Fruit fly (Drosophila melanogaster) whole organism, embryonic: Measurements from ENCODE around the gene CG9289.
A peak's percentile ranks its signal among the peaks of the same experiment; 100 is the strongest.

Experiments used
- ATbp ChIP-seq: fragments of 200-800 bp; sonication (Bioruptor generic); optimal IDR thresholded peaks from 2 replicates; lab custom pipeline; 2017; ENCODE audit warnings: missing biosample characterization, mild to moderate bottlenecking, missing genetic modification characterization, missing genetic modification reagents
- Asciz ChIP-seq: fragments of 200-800 bp; sonication (Bioruptor generic); optimal IDR thresholded peaks from 2 replicates; lab custom pipeline; 2017; ENCODE audit warnings: missing biosample characterization, mild to moderate bottlenecking, missing genetic modification characterization, missing genetic modification reagents
- BtbVII ChIP-seq: fragments of 200-800 bp; sonication (Bioruptor generic); optimal IDR thresholded peaks from 3 replicates; lab custom pipeline; 2017; ENCODE audit warnings: missing biosample characterization, mild to moderate bottlenecking, missing genetic modification characterization
- CG10321 ChIP-seq: fragments of 200-800 bp; sonication (Bioruptor generic); IDR thresholded peaks from 2 replicates; pipeline ENCODE4 v1.3.6; 2022; ENCODE audit warnings: missing biosample characterization, missing genetic modification characterization
- CG10462 ChIP-seq: fragments of 200-800 bp; sonication (Bioruptor generic); optimal IDR thresholded peaks from 2 replicates; lab custom pipeline; 2016; ENCODE audit warnings: missing biosample characterization, missing genetic modification characterization
- CG14441 ChIP-seq: fragments of 200-800 bp; sonication (Bioruptor generic); IDR thresholded peaks from 2 replicates; pipeline ENCODE4 v1.3.6; 2022; ENCODE audit warnings: missing biosample characterization, missing genetic modification characterization
- CG18262 ChIP-seq: fragments of 200-800 bp; optimal IDR thresholded peaks from 3 replicates; lab custom pipeline; 2019; ENCODE audit warnings: missing biosample characterization, mild to moderate bottlenecking, missing genetic modification characterization, moderate library complexity
- CG18599 ChIP-seq: fragments of 200-800 bp; sonication (Bioruptor generic); optimal IDR thresholded peaks from 3 replicates; lab custom pipeline; 2017; ENCODE audit warnings: missing biosample characterization, missing genetic modification characterization, mild to moderate bottlenecking, moderate library complexity, missing genetic modification reagents
- CG2120 ChIP-seq: fragments of 200-800 bp; sonication (Bioruptor generic); optimal IDR thresholded peaks from 3 replicates; lab custom pipeline; 2016; ENCODE audit warnings: missing biosample characterization, missing genetic modification characterization
- CG2712 ChIP-seq: fragments of 200-800 bp; optimal IDR thresholded peaks from 3 replicates; lab custom pipeline; 2019; ENCODE audit warnings: missing biosample characterization, mild to moderate bottlenecking, missing genetic modification characterization, moderate library complexity
- CG2889 ChIP-seq: fragments of 200-800 bp; sonication (Bioruptor generic); IDR thresholded peaks from 3 replicates; pipeline ENCODE4 v1.3.6; 2022; ENCODE audit warnings: missing biosample characterization, missing genetic modification characterization
- CG30403 ChIP-seq: fragments of 200-800 bp; sonication (Bioruptor generic); optimal IDR thresholded peaks from 3 replicates; lab custom pipeline; 2016; ENCODE audit warnings: missing biosample characterization, missing genetic modification characterization
- CG7271 ChIP-seq: fragments of 200-800 bp; sonication (Bioruptor generic); optimal IDR thresholded peaks from 2 replicates; lab custom pipeline; 2018; ENCODE audit warnings: missing biosample characterization, mild to moderate bottlenecking, missing genetic modification characterization, moderate library complexity
- CG8290 ChIP-seq, 3 experiments: fragments of 200-800 bp; sonication (Bioruptor generic); optimal IDR thresholded peaks; 2 replicates each; lab custom pipeline; 2016 to 2019; ENCODE audit warnings: missing biosample characterization in 3 of 3, missing genetic modification characterization in 3 of 3, mild to moderate bottlenecking in 2 of 3, moderate library complexity in 1 of 3
- CG9609 ChIP-seq: fragments of 200-800 bp; sonication (Bioruptor generic); optimal IDR thresholded peaks from 3 replicates; lab custom pipeline; 2016; ENCODE audit warnings: missing biosample characterization, missing genetic modification characterization
- D19A ChIP-seq: fragments of 200-800 bp; optimal IDR thresholded peaks from 3 replicates; lab custom pipeline; 2019; ENCODE audit warnings: missing biosample characterization, mild to moderate bottlenecking, missing genetic modification characterization, moderate library complexity
- Dfd ChIP-seq, 2 experiments: fragments of >200 bp; optimal IDR thresholded peaks; 2 replicates each; lab custom pipeline; 2017; ENCODE audit warnings: missing biosample characterization in 2 of 2, missing genetic modification characterization in 2 of 2
- Ets97D ChIP-seq: fragments of 200-800 bp; sonication (Bioruptor generic); optimal IDR thresholded peaks from 3 replicates; lab custom pipeline; 2016; ENCODE audit warnings: missing biosample characterization, missing genetic modification characterization
- H2.0 ChIP-seq: fragments of 200-800 bp; sonication (Bioruptor generic); IDR thresholded peaks from 2 replicates; pipeline ENCODE4 v1.3.6; 2022; ENCODE audit warnings: missing biosample characterization, missing genetic modification characterization
- HLH3B ChIP-seq: fragments of 200-800 bp; sonication (Bioruptor generic); IDR thresholded peaks from 2 replicates; pipeline ENCODE4 v1.3.6; 2022; ENCODE audit warnings: missing biosample characterization, missing genetic modification characterization
- MTF-1 ChIP-seq: fragments of 200-800 bp; sonication (Bioruptor generic); optimal IDR thresholded peaks from 2 replicates; lab custom pipeline; 2018; ENCODE audit warnings: missing biosample characterization, mild to moderate bottlenecking, missing genetic modification characterization, borderline replicate concordance
- Meics ChIP-seq: fragments of 200-800 bp; sonication (Bioruptor generic); optimal IDR thresholded peaks from 2 replicates; lab custom pipeline; 2017; ENCODE audit warnings: missing biosample characterization, mild to moderate bottlenecking, missing genetic modification characterization
- NC2β ChIP-seq: fragments of 200-800 bp; sonication (Bioruptor generic); optimal IDR thresholded peaks from 2 replicates; lab custom pipeline; 2016; ENCODE audit warnings: missing biosample characterization, missing genetic modification characterization
- Oli ChIP-seq: fragments of 200-800 bp; sonication (Bioruptor generic); optimal IDR thresholded peaks from 2 replicates; lab custom pipeline; 2018; ENCODE audit warnings: missing biosample characterization, mild to moderate bottlenecking, missing genetic modification characterization, moderate library complexity
- Six4 ChIP-seq: fragments of 200-800 bp; sonication (Bioruptor generic); optimal IDR thresholded peaks from 2 replicates; lab custom pipeline; 2016; ENCODE audit warnings: missing biosample characterization, missing genetic modification characterization
- Sox100B ChIP-seq: fragments of 200-800 bp; sonication (Bioruptor generic); optimal IDR thresholded peaks from 3 replicates; lab custom pipeline; 2018; ENCODE audit warnings: missing biosample characterization, mild to moderate bottlenecking, missing genetic modification characterization
- Sry-δ ChIP-seq: fragments of 200-800 bp; sonication (Bioruptor generic); optimal IDR thresholded peaks from 2 replicates; lab custom pipeline; 2016; ENCODE audit warnings: missing biosample characterization, missing genetic modification characterization
- Xbp1 ChIP-seq: fragments of 200-800 bp; sonication (Bioruptor generic); optimal IDR thresholded peaks from 3 replicates; lab custom pipeline; 2016; ENCODE audit warnings: missing biosample characterization, mild to moderate bottlenecking, missing genetic modification characterization
- chinmo ChIP-seq: fragments of 200-800 bp; sonication (Bioruptor generic); IDR thresholded peaks from 4 replicates; pipeline ENCODE4 v1.3.6; 2022; ENCODE audit warnings: missing biosample characterization, missing genetic modification characterization; ENCODE audit not compliant: partially characterized antibody
- ci ChIP-seq: fragments of 200-800 bp; sonication (Bioruptor generic); IDR thresholded peaks from 3 replicates; pipeline ENCODE4 v1.3.6; 2022; ENCODE audit warnings: missing biosample characterization, missing genetic modification characterization
- dan ChIP-seq: fragments of 200-800 bp; sonication (Bioruptor generic); IDR thresholded peaks from 2 replicates; pipeline ENCODE4 v1.3.6; 2022; ENCODE audit warnings: missing biosample characterization, missing genetic modification characterization
- dmrt99B ChIP-seq: fragments of 200-800 bp; sonication (Bioruptor generic); optimal IDR thresholded peaks from 2 replicates; lab custom pipeline; 2018; ENCODE audit warnings: missing biosample characterization, mild to moderate bottlenecking, missing genetic modification characterization, moderate library complexity
- dysf ChIP-seq: fragments of 200-800 bp; sonication (Bioruptor generic); IDR thresholded peaks from 3 replicates; pipeline ENCODE4 v1.3.6; 2022; ENCODE audit warnings: missing biosample characterization, missing genetic modification characterization
- esg ChIP-seq: fragments of 200-800 bp; sonication (Bioruptor generic); conservative IDR thresholded peaks from 2 replicates; pipeline ENCODE4 v1.3.6; 2022; ENCODE audit warnings: missing biosample characterization, missing genetic modification characterization
- eve ChIP-seq, 2 experiments: fragments of >200 bp; optimal IDR thresholded peaks; 2 replicates each; lab custom pipeline; 2017; ENCODE audit warnings: missing biosample characterization in 2 of 2, missing genetic modification characterization in 2 of 2
- hth ChIP-seq: fragments of >200 bp; optimal IDR thresholded peaks from 2 replicates; lab custom pipeline; 2017; ENCODE audit warnings: inconsistent platforms
- ind ChIP-seq: fragments of 200-800 bp; sonication (Bioruptor generic); optimal IDR thresholded peaks from 3 replicates; lab custom pipeline; 2016; ENCODE audit warnings: missing biosample characterization, missing genetic modification characterization
- lilli ChIP-seq: fragments of 200-800 bp; sonication (Bioruptor generic); optimal IDR thresholded peaks from 3 replicates; lab custom pipeline; 2016; ENCODE audit warnings: missing biosample characterization, missing genetic modification characterization
- p53 ChIP-seq: fragments of 200-800 bp; sonication (Bioruptor generic); optimal IDR thresholded peaks from 2 replicates; lab custom pipeline; 2016; ENCODE audit warnings: missing biosample characterization, missing genetic modification characterization
- pum ChIP-seq: fragments of 200-800 bp; sonication (Bioruptor generic); optimal IDR thresholded peaks from 2 replicates; lab custom pipeline; 2016; ENCODE audit warnings: missing biosample characterization, missing genetic modification characterization
- ranshi ChIP-seq: fragments of 200-800 bp; sonication (Bioruptor generic); IDR thresholded peaks from 2 replicates; pipeline ENCODE4 v1.3.6; 2022; ENCODE audit warnings: missing biosample characterization, missing genetic modification characterization
- ro ChIP-seq: fragments of 200-800 bp; sonication (Bioruptor generic); IDR thresholded peaks from 2 replicates; pipeline ENCODE4 v1.3.6; 2022; ENCODE audit warnings: missing biosample characterization, missing genetic modification characterization
- shn ChIP-seq: fragments of 200-800 bp; sonication (Bioruptor generic); optimal IDR thresholded peaks from 3 replicates; lab custom pipeline; 2016; ENCODE audit warnings: missing biosample characterization, missing genetic modification characterization
- slbo ChIP-seq: fragments of 200-800 bp; sonication (Bioruptor generic); IDR thresholded peaks from 2 replicates; pipeline ENCODE4 v1.3.6; 2022; ENCODE audit warnings: missing biosample characterization, missing genetic modification characterization
- sna ChIP-seq: fragments of 200-800 bp; sonication (Bioruptor generic); IDR thresholded peaks from 2 replicates; pipeline ENCODE4 v1.3.6; 2022; ENCODE audit warnings: missing biosample characterization, missing genetic modification characterization; ENCODE audit not compliant: partially characterized antibody
- tio ChIP-seq: fragments of 200-800 bp; sonication (Bioruptor generic); optimal IDR thresholded peaks from 2 replicates; lab custom pipeline; 2017; ENCODE audit warnings: missing biosample characterization, missing genetic modification characterization, inconsistent platforms

The CG9289 gene

DNA sequence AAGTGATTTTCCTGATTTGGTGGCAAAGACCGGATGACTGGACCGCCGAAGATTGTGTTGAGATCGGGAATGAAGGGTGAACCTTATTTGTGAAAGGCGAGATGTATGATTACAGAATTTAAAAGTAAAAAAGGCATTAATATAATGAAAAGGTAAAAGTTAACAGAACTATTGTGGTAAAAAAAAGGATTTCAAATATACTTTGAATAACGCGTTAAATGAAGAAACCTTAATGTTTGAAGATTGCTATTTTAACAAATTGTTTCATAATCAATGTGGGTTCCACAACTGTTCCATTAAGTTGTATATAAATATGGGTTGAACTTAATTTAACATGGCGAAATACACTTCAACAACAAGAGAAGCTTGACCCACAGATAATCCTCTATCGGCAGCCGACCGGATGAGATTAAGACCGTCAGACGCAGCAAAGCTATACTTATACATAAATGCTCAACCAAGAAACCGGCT is 11.9 kb downstream of the CG9289 start, which contains the start of gene Glt:
Gene Glt, plus strand, starts transcription at position 421 of the 471 bp plus-strand sequence.
- no peak for TF ChIP-seq ind
- TF ChIP-seq Sry-δ: no peak
- no peak for TF ChIP-seq CG2889 (GFP tag; lab: Robert Waterston, UW)

DNA sequence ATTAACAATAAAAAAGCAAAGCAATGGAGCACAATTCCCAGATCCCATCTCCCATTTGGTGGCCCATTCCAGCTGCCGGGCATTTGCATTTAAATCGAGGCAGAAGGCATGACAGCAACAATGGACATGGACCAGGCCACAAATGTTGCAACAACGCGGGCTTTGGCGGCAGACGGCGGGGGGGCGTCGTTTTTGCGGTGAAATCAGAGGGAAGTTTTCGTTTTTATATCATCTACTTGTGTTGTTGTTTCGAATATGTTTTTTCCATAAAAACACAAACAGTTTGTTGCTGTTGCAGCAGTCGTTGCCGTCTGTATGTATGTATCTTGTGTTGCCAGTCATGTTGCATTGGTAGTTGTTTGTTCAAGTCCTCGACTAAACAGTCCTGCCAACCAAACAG is 24.6 kb downstream of the CG9289 start:
- TF ChIP-seq Six4 (GFP tag; lab: Kevin White, UChicago) (no peak), CG8290 (GFP tag; optimal IDR thresholded peaks at IDR 0.05; lab: Kevin White, UChicago) (no peak), CG8290 (tag; optimal IDR thresholded peaks at IDR 0.05; lab: Kevin White, UChicago) (no peak), shn (no peak), CG2120 (no peak), NC2β (GFP tag; lab: Kevin White, UChicago) (no peak)

DNA sequence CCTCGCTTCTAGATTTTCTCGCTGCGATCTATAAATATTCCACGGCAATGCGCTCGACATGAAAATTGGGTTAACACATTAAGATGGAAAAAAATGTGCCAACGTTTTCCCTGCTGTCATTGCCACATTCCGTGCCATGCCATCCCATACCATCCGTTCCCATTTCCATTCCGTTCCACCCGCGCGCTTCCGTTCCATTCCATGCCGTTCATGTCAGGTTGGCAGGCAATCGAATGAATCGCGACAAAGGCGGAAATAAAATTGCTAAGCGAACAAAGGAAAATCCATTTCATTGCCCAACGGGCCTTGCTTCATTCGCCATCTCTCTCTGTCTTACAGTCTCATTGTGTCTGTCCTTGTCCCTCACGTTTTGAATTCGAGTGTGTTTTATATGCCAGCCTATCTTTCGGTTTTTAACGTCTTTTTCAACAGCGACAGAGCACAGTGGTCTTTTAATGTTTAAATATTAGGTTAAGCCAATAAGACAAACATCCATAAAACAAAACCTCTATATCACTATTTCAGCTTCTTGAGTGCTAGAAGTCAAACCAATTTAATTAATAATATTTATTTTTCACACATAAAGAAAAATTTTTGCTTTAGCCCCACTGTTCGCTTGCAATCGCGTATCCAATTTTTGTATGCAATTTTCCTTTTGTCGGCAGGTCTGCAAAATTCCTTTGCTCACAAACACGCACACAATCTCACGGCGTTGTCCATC is 50.3 kb downstream of the CG9289 start:
- peak; percentile 20 for TF ChIP-seq CG18262 (tag; lab: Kevin White, UChicago)
- peak; percentile 41 for TF ChIP-seq CG18599
- peak; percentile 37 for TF ChIP-seq Oli (tag; lab: Kevin White, UChicago)
- 0 out of 2 replicates have a peak, but pooled peaks have one; percentile 41 for TF ChIP-seq CG14441 (GFP tag; lab: Robert Waterston, UW)
- TF ChIP-seq Xbp1 (GFP tag; lab: Kevin White, UChicago): peak; percentile 3
- TF ChIP-seq Meics: peak; percentile 16
- no peak for TF ChIP-seq chinmo
- TF ChIP-seq D19A: no peak
- no peak for TF ChIP-seq dan (GFP tag; lab: Robert Waterston, UW)
- TF ChIP-seq esg (GFP tag; lab: Robert Waterston, UW): peak; percentile 14; the same call in 1 of the 2 replicates
- TF ChIP-seq CG2712 (tag; lab: Kevin White, UChicago): peak; percentile 13
- peak; percentile 46 for TF ChIP-seq lilli (GFP tag; lab: Kevin White, UChicago)
- TF ChIP-seq Sox100B (GFP tag; lab: Kevin White, UChicago): no peak
- TF ChIP-seq slbo (GFP tag; lab: Robert Waterston, UW): peak; percentile 21; the same call in 1 of the 2 replicates
- TF ChIP-seq MTF-1: no peak
- no peak for TF ChIP-seq p53 (GFP tag; lab: Kevin White, UChicago)
- TF ChIP-seq ro: no peak
- TF ChIP-seq sna (GFP tag; lab: Robert Waterston, UW): no peak
- TF ChIP-seq ranshi (GFP tag; lab: Robert Waterston, UW): peak; percentile 38; the same call in 1 of the 2 replicates
- TF ChIP-seq H2.0 (GFP tag; lab: Robert Waterston, UW): peak; percentile 48; the same call in 1 of the 2 replicates
- TF ChIP-seq CG10321: peak; percentile 55; the same call in 1 of the 2 replicates
- peak; percentile 68 for TF ChIP-seq Ets97D (GFP tag; lab: Kevin White, UChicago)
- no peak for TF ChIP-seq CG10462 (GFP tag; lab: Kevin White, UChicago)
- no peak for TF ChIP-seq pum (GFP tag; lab: Kevin White, UChicago)
- peak; percentile 10 for TF ChIP-seq CG30403 (GFP tag; lab: Kevin White, UChicago)
- 0 out of 3 replicates have a peak, but pooled peaks have one; percentile 25 for TF ChIP-seq dysf (GFP tag; lab: Robert Waterston, UW)
- TF ChIP-seq CG7271 (tag; lab: Kevin White, UChicago): peak; percentile 14
- no peak for TF ChIP-seq tio (GFP tag; lab: Kevin White, UChicago)
- TF ChIP-seq Asciz (GFP tag; lab: Kevin White, UChicago): no peak
- no peak for TF ChIP-seq hth (lab: Kevin White, UChicago)
- peak; percentile 52 for TF ChIP-seq dmrt99B
- no peak for TF ChIP-seq eve (GFP tag; optimal IDR thresholded peaks at IDR 0.05; lab: Kevin White, UChicago)
- TF ChIP-seq HLH3B (GFP tag; lab: Robert Waterston, UW): peak; percentile 24; the same call in 1 of the 2 replicates
- TF ChIP-seq CG9609 (GFP tag; lab: Kevin White, UChicago): no peak
- TF ChIP-seq Dfd (GFP tag; optimal IDR thresholded peaks at IDR 0.05; lab: Kevin White, UChicago): no peak
- TF ChIP-seq ci (GFP tag; lab: Robert Waterston, UW): 0 out of 3 replicates have a peak, but pooled peaks have one; percentile 40
- peak; percentile 23 for TF ChIP-seq BtbVII
- peak; percentile 13 for TF ChIP-seq ind
- TF ChIP-seq ATbp: peak; percentile 2
